Fruit fly (Drosophila melanogaster) whole organism, adult: Measurements from ENCODE around the gene Ufd4.

ENCODE experiments used
- CG11617 ChIP-seq: fragments of 200-800 bp; sonication (Bioruptor generic); optimal IDR thresholded peaks from 2 replicates; lab custom pipeline; 2017; ENCODE audit warnings: mild to moderate bottlenecking, missing biosample characterization, missing genetic modification reagents, missing genetic modification characterization
- CG1620 ChIP-seq: fragments of 200-800 bp; sonication (Bioruptor generic); optimal IDR thresholded peaks from 2 replicates; lab custom pipeline; 2016; ENCODE audit warnings: missing biosample characterization, missing genetic modification characterization
- CG33017 ChIP-seq: fragments of 200-800 bp; sonication (Bioruptor generic); optimal IDR thresholded peaks from 2 replicates; lab custom pipeline; 2018; ENCODE audit warnings: missing biosample characterization, mild to moderate bottlenecking, missing genetic modification characterization, moderate library complexity
- CG5204 ChIP-seq: fragments of 200-800 bp; sonication (Bioruptor generic); optimal IDR thresholded peaks from 2 replicates; lab custom pipeline; 2016; ENCODE audit warnings: missing biosample characterization, missing genetic modification characterization
- CG7045 ChIP-seq: fragments of 200-800 bp; sonication (Bioruptor generic); optimal IDR thresholded peaks from 2 replicates; lab custom pipeline; 2017; ENCODE audit warnings: missing biosample characterization, mild to moderate bottlenecking, missing genetic modification characterization
- Clk ChIP-seq: fragments of 200-800 bp; sonication (Bioruptor generic); optimal IDR thresholded peaks from 2 replicates; lab custom pipeline; 2017; ENCODE audit warnings: missing biosample characterization, missing genetic modification characterization
- Crg-1 ChIP-seq: fragments of 200-800 bp; sonication (Bioruptor generic); optimal IDR thresholded peaks from 2 replicates; lab custom pipeline; 2016; ENCODE audit warnings: missing biosample characterization, missing genetic modification characterization
- bab1 ChIP-seq: fragments of 200-800 bp; sonication (Bioruptor generic); optimal IDR thresholded peaks from 3 replicates; lab custom pipeline; 2019; ENCODE audit warnings: missing biosample characterization, mild to moderate bottlenecking, missing genetic modification characterization, moderate library complexity
- ovo ChIP-seq: fragments of 200-800 bp; sonication (Bioruptor generic); optimal IDR thresholded peaks from 2 replicates; lab custom pipeline; 2016; ENCODE audit warnings: missing biosample characterization, missing genetic modification characterization

- TF ChIP-seq CG7045, result no peak
- no peak for TF ChIP-seq CG1620 (GFP tag; lab: Kevin White, UChicago)
- TF ChIP-seq Crg-1 (GFP tag; lab: Kevin White, UChicago), result no peak
- TF ChIP-seq Clk, result no peak
- no peak for TF ChIP-seq CG5204 (GFP tag; lab: Kevin White, UChicago)
- no peak for TF ChIP-seq CG33017 (tag; lab: Kevin White, UChicago)
- TF ChIP-seq ovo, result no peak
- no peak for TF ChIP-seq bab1 (GFP tag; lab: Kevin White, UChicago)
- TF ChIP-seq CG11617 (GFP tag; lab: Kevin White, UChicago), result peak; percentile 29
Measured at dm6 chr2L:10232827-10233226, 59.3 kb downstream of the Ufd4 start.
